Worm (Caenorhabditis elegans) whole organism, L4 larva: ENCODE results near the gene mans-4.
"Not testable (repeated sequence)": the region's sequence is repeated elsewhere in the genome, so short reads cannot be mapped to it uniquely, and the experiment has no call there.

Source experiments
- dmd-8 ChIP-seq: fragments of 200-800 bp; sonication (Bioruptor generic); IDR thresholded peaks from 2 replicates; pipeline ENCODE4 v1.3.6; 2022; ENCODE audit warnings: missing genetic modification characterization, missing compliant biosample characterization
- egl-27 ChIP-seq: sonication (generic microtip); optimal IDR thresholded peaks from 3 replicates; lab custom pipeline; 2017; ENCODE audit warnings: missing biosample characterization, missing genetic modification reagents, missing genetic modification characterization
- nhr-28 ChIP-seq: fragments of 150-350 bp; optimal IDR thresholded peaks from 2 replicates; lab custom pipeline; 2014; ENCODE audit warnings: missing biosample characterization, missing genetic modification characterization
- rbr-2 ChIP-seq: sonication (generic microtip); optimal IDR thresholded peaks from 2 replicates; lab custom pipeline; 2016; ENCODE audit warnings: missing genotype, missing genetic modification characterization, missing compliant biosample characterization

- not testable (repeated sequence) for TF ChIP-seq nhr-28; rbr-2; dmd-8 (GFP tag; lab: Robert Waterston, UW); egl-27 (tag; lab: Kevin White, UChicago)
These were observed 10.8 kb downstream of the mans-4 start for ce11 chrIV:9067277-9068197.
